Fruit fly (Drosophila melanogaster): ENCODE data around the gene CG14989.
A peak's percentile ranks its signal among the peaks of the same experiment; 100 is the strongest.

CG14989 gene

DNA sequence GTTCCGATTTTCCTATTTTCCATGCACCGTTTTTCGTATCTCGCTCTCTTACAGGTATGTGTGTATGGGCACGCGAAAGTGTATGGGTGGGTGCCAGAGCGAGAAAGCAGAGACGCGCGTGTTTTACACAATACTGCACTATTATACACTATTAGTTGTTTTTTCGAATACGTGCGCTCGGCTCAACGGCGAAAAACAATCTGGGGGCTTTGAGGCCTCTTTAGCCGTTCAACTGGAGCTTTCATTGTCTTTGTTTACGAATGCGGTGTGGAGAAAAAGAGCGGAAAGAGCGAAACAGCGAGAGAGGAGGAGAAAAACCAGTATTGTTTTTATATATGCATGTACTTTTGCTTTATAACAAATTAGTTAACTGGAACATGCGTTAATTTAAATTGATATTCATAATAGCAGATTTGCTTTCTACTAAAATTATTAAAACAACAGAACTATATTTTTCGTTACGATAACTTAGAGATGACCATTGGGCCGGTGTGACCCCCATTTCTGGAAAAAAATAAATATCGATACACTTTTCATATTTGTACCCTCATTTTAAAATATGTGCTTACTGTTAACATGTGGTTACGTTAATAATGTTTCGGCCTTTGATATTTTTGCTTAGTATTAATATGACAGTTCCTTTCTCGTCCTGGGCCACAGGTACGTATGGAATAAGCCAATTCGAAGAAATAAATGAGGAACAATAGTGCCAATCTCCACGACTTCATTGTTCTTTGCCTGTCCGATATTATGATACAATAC lies 15.3 kb downstream of the CG14989 start, which contains the start of gene CG14995 (continued):
- TF ChIP-seq HmgZ (tag; optimal IDR thresholded peaks at IDR 0.05): no peak
- TF ChIP-seq CG3726 (GFP tag; IDR thresholded peaks at IDR 0.05): no peak
- no peak for TF ChIP-seq Dad (GFP tag; optimal IDR thresholded peaks at IDR 0.05)
- no peak for TF ChIP-seq Bdp1 (GFP tag; optimal IDR thresholded peaks at IDR 0.05)
- peak in 1 of 2 experiments; percentile 81 for TF ChIP-seq Pdp1 (GFP tag; optimal IDR thresholded peaks at IDR 0.05)
- peak; percentile 38 for TF ChIP-seq hbn (GFP tag; IDR thresholded peaks at IDR 0.05; ENCODE audit: partially characterized antibody)
- TF ChIP-seq GATAe (GFP tag; conservative IDR thresholded peaks at IDR 0.05): no peak
- TF ChIP-seq Mes4 (GFP tag; optimal IDR thresholded peaks at IDR 0.05): no peak
- TF ChIP-seq CG10462 (GFP tag; optimal IDR thresholded peaks at IDR 0.05): no peak
- no peak for TF ChIP-seq CG10565 (GFP tag; optimal IDR thresholded peaks at IDR 0.05)
- no peak for TF ChIP-seq CG1603 (tag; optimal IDR thresholded peaks at IDR 0.05)
- TF ChIP-seq Hmr (GFP tag; optimal IDR thresholded peaks at IDR 0.05): peak; percentile 45
- TF ChIP-seq CG18476 (GFP tag; optimal IDR thresholded peaks at IDR 0.05): no peak
- TF ChIP-seq CG32767 (GFP tag; IDR thresholded peaks at IDR 0.05): peak; percentile 18; the same call in 1 of the 2 replicates
- TF ChIP-seq Hr78 (GFP tag; optimal IDR thresholded peaks at IDR 0.05): no peak
- no peak for TF ChIP-seq Aef1 (GFP tag; IDR thresholded peaks at IDR 0.05)
- TF ChIP-seq nerfin-1 (tag; optimal IDR thresholded peaks at IDR 0.05): peak; percentile 97
- TF ChIP-seq Camta (GFP tag; optimal IDR thresholded peaks at IDR 0.05): no peak
- no peak for TF ChIP-seq fd3F (GFP tag; optimal IDR thresholded peaks at IDR 0.05)
- no peak for TF ChIP-seq CG6272 (GFP tag; IDR thresholded peaks at IDR 0.05)
- peak; percentile 61 for TF ChIP-seq CG12071 (GFP tag; optimal IDR thresholded peaks at IDR 0.05)
- TF ChIP-seq sr (GFP tag; IDR thresholded peaks at IDR 0.05): no peak
- no peak for TF ChIP-seq E2f1 (GFP tag; IDR thresholded peaks at IDR 0.05)
- no peak for TF ChIP-seq CG4424 (GFP tag; optimal IDR thresholded peaks at IDR 0.05)
- TF ChIP-seq CG7987 (GFP tag; optimal IDR thresholded peaks at IDR 0.05): peak; percentile 56
- TF ChIP-seq sima (GFP tag; optimal IDR thresholded peaks at IDR 0.05): no peak
- TF ChIP-seq sna (GFP tag; IDR thresholded peaks at IDR 0.05; ENCODE audit: partially characterized antibody): 0 out of 2 replicates have a peak, but pooled peaks have one; percentile 15
- TF ChIP-seq Bteb2 (GFP tag; optimal IDR thresholded peaks at IDR 0.05): no peak
- peak; percentile 49 for TF ChIP-seq row (GFP tag; IDR thresholded peaks at IDR 0.05)
- TF ChIP-seq CG10979 (tag; optimal IDR thresholded peaks at IDR 0.05): peak; percentile 8
- TF ChIP-seq MTF-1 (GFP tag; optimal IDR thresholded peaks at IDR 0.05; ENCODE audit: borderline replicate concordance): no peak
- no peak for TF ChIP-seq CG33213 (GFP tag; optimal IDR thresholded peaks at IDR 0.05)
- no peak for TF ChIP-seq Nf-YA (GFP tag; IDR thresholded peaks at IDR 0.05)
- no peak for TF ChIP-seq CG11456 (GFP tag; IDR thresholded peaks at IDR 0.05)
- TF ChIP-seq Ptx1 (GFP tag; IDR thresholded peaks at IDR 0.05): no peak
- TF ChIP-seq D19A (tag; optimal IDR thresholded peaks at IDR 0.05): peak; percentile 67
- TF ChIP-seq cg (GFP tag; optimal IDR thresholded peaks at IDR 0.05): peak; percentile 87
- peak; percentile 91 for TF ChIP-seq Sry-δ (GFP tag; optimal IDR thresholded peaks at IDR 0.05)
- TF ChIP-seq YL-1 (GFP tag; optimal IDR thresholded peaks at IDR 0.05): no peak
- peak; percentile 35 for TF ChIP-seq tap (tag; optimal IDR thresholded peaks at IDR 0.05)
- no peak for TF ChIP-seq maf-S (GFP tag; optimal IDR thresholded peaks at IDR 0.05)
- TF ChIP-seq CG3995 (GFP tag; optimal IDR thresholded peaks at IDR 0.05): no peak
- TF ChIP-seq CG14441 (GFP tag; IDR thresholded peaks at IDR 0.05): no peak
- TF ChIP-seq CG9727 (GFP tag; optimal IDR thresholded peaks at IDR 0.05): no peak
- TF ChIP-seq nerfin-2 (GFP tag; IDR thresholded peaks at IDR 0.05; ENCODE audit: partially characterized antibody): no peak
- peak; percentile 77 for TF ChIP-seq mirr (GFP tag; optimal IDR thresholded peaks at IDR 0.05)
- TF ChIP-seq CG8924 (tag; optimal IDR thresholded peaks at IDR 0.05): peak; percentile 82
- no peak for TF ChIP-seq Gug (GFP tag; IDR thresholded peaks at IDR 0.05)
- TF ChIP-seq CG8359 (GFP tag; optimal IDR thresholded peaks at IDR 0.05; ENCODE audit: borderline replicate concordance): no peak

All from whole organism, embryonic.